Worm (Caenorhabditis elegans) whole organism, dauer: ENCODE results near the gene C25D7.9.
"Not testable (repeated sequence)": the region's sequence is repeated elsewhere in the genome, so short reads cannot be mapped to it uniquely, and the experiment has no call there.

ENCODE experiments used
- unc-62 ChIP-seq: sonication (generic microtip); optimal IDR thresholded peaks from 2 replicates; lab custom pipeline; 2017; ENCODE audit warnings: missing biosample characterization, missing genetic modification reagents, missing genetic modification characterization

Gene C25D7.9

ce11 chrV:15089438-15089837 lies 24.5 kb downstream of the C25D7.9 start, which contains the start of the genes C01G10.5 and C01G10.4:
Gene C01G10.5 (minus strand): TSS chrV:15089538.
Gene C01G10.4 (plus strand): TSS chrV:15089740.
- TF ChIP-seq unc-62 (GFP tag; lab: Kevin White, UChicago), result no peak

ce11 chrV:15090457-15090856 lies 25.5 kb downstream of the C25D7.9 start, which contains the start of gene C01G10.17:
Gene C01G10.17 (plus strand): TSS chrV:15090757.
- TF ChIP-seq unc-62 (GFP tag; lab: Kevin White, UChicago), result no peak

DNA sequence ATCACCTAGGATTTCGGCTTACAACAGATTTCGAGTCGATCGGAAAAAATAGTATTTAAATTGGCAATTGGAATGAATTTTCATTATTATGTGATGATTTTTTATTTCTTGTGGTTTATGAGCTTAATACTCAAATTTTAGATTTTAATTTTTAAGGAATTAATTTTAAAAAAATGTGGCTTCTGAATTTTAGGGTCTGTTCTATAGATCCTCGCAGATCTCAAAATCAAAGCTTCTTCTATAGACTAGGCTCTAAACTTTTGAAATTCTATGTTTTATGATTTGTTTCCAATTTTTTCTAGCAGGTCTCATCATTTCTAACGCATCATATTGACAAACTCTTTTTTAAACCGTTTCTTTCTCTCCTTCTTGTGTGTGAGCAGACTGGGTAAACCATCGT lies 27.7 kb downstream of the C25D7.9 start, which contains the start of gene txt-12:
TSS of gene txt-12 (plus strand) at position 301 of the 400 bp plus-strand sequence.
- no peak for TF ChIP-seq unc-62 (GFP tag; lab: Kevin White, UChicago)

ce11 chrV:15094749-15095148 lies 29.8 kb downstream of the C25D7.9 start, which contains the start of gene srx-78:
Gene srx-78 (plus strand): TSS chrV:15095049.
- no peak for TF ChIP-seq unc-62 (GFP tag; lab: Kevin White, UChicago)

- TF ChIP-seq unc-62 (GFP tag; lab: Kevin White, UChicago), result no peak
Observed at ce11 chrV:15099447-15099846, 34.5 kb downstream of the C25D7.9 start, which contains the start of gene C01G10.1. Gene C01G10.1 (plus strand): TSS chrV:15099747.

- not testable (repeated sequence) for TF ChIP-seq unc-62 (GFP tag; lab: Kevin White, UChicago)
Observed at ce11 chrV:15105893-15106598, 41.1 kb downstream of the C25D7.9 start, which contains the start of gene C01G10.14. Gene C01G10.14 (minus strand): TSS chrV:15105943.

ce11 chrV:15109260-15109659 lies 44.3 kb downstream of the C25D7.9 start, which contains the start of gene Y75B12A.2:
Gene Y75B12A.2 (plus strand): TSS chrV:15109560.
- no peak for TF ChIP-seq unc-62 (GFP tag; lab: Kevin White, UChicago)

ce11 chrV:15111660-15112059 lies 46.7 kb downstream of the C25D7.9 start, which contains the start of gene T01G5.7:
Gene T01G5.7 (plus strand): TSS chrV:15111960.
- no peak for TF ChIP-seq unc-62 (GFP tag; lab: Kevin White, UChicago)

DNA sequence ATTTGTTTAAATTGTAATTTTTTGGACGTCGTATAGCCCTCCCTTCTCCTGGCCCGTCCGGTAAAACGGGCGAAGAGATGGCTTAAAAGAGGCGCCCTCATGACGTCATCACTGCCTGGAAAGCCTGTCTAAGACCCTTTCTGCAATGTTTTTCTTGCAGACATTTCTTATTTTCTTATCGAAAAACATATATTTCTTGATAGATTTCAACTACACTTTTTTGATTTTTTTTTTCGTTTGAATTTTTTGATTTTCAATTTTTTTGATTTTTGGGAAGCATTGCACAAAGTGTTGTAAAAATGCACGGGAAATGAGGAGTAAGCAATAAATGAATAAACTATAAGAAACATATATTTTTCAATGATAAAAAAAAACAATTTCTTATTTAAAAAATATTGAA lies 49.1 kb downstream of the C25D7.9 start, which contains the start of gene T01G5.6:
TSS of gene T01G5.6 (minus strand) at position 101 of the 400 bp plus-strand sequence.
- no peak for TF ChIP-seq unc-62 (GFP tag; lab: Kevin White, UChicago)
